Fruit fly (Drosophila melanogaster): ENCODE measurements around the gene CG14195.

CG14195 gene

dm6 chrX:19211982-19212381 is at the start of gene CG14195:
TSS of gene CG14195 (minus strand) at chrX:19212082.
- TF ChIP-seq CG34367 (tag; optimal IDR thresholded peaks at IDR 0.05) (no peak), Ets98B (GFP tag; IDR thresholded peaks at IDR 0.05) (no peak), fd96Ca (GFP tag; IDR thresholded peaks at IDR 0.05) (no peak), CG10348 (GFP tag; IDR thresholded peaks at IDR 0.05) (no peak), EcR (GFP tag; optimal IDR thresholded peaks at IDR 0.05) (no peak), CG14655 (GFP tag; optimal IDR thresholded peaks at IDR 0.05) (no peak), CG32121 (GFP tag; IDR thresholded peaks at IDR 0.05) (no peak), CG9948 (tag; optimal IDR thresholded peaks at IDR 0.05) (no peak), CG15710 (tag; optimal IDR thresholded peaks at IDR 0.05) (no peak), CG8159 (tag; optimal IDR thresholded peaks at IDR 0.05) (no peak), D1 (tag; optimal IDR thresholded peaks at IDR 0.05) (no peak), CG13204 (GFP tag; optimal IDR thresholded peaks at IDR 0.05) (no peak), Pif1B (GFP tag; optimal IDR thresholded peaks at IDR 0.05) (no peak), Pif1A (GFP tag; optimal IDR thresholded peaks at IDR 0.05) (no peak), CG8301 (tag; optimal IDR thresholded peaks at IDR 0.05) (no peak), CG4496 (GFP tag; IDR thresholded peaks at IDR 0.05) (no peak), Snoo (tag; optimal IDR thresholded peaks at IDR 0.05) (no peak)

- TF ChIP-seq CG12605 (GFP tag; IDR thresholded peaks at IDR 0.05): no peak
- TF ChIP-seq CG13204 (GFP tag; optimal IDR thresholded peaks at IDR 0.05): no peak
- no peak for TF ChIP-seq fd96Ca (GFP tag; IDR thresholded peaks at IDR 0.05)
- no peak for TF ChIP-seq CG17806 (tag; optimal IDR thresholded peaks at IDR 0.05)
- no peak for TF ChIP-seq EcR (GFP tag; optimal IDR thresholded peaks at IDR 0.05)
- no peak for TF ChIP-seq gl (tag; optimal IDR thresholded peaks at IDR 0.05)
- no peak for TF ChIP-seq Ets98B (GFP tag; IDR thresholded peaks at IDR 0.05)
- TF ChIP-seq Pif1B (GFP tag; optimal IDR thresholded peaks at IDR 0.05): no peak
- no peak for TF ChIP-seq CG8301 (tag; optimal IDR thresholded peaks at IDR 0.05)
- TF ChIP-seq CG32121 (GFP tag; IDR thresholded peaks at IDR 0.05): no peak
- TF ChIP-seq Pif1A (GFP tag; optimal IDR thresholded peaks at IDR 0.05): no peak
- no peak for TF ChIP-seq CG34367 (tag; optimal IDR thresholded peaks at IDR 0.05)
- no peak for TF ChIP-seq CG8159 (tag; optimal IDR thresholded peaks at IDR 0.05)
These were observed 49.2 kb upstream of the CG14195 start, which contains the start of gene rictor for dm6 chrX:19261071-19261470. TSS of gene rictor (minus strand) at chrX:19261240.

dm6 chrX:19260696-19260989 is 48.8 kb upstream of the CG14195 start:
- TF ChIP-seq D1 (tag; optimal IDR thresholded peaks at IDR 0.05) (no peak), CG8301 (tag; optimal IDR thresholded peaks at IDR 0.05) (no peak), EcR (GFP tag; optimal IDR thresholded peaks at IDR 0.05) (no peak), rn (GFP tag; IDR thresholded peaks at IDR 0.05) (no peak), CG34367 (tag; optimal IDR thresholded peaks at IDR 0.05) (no peak), CG10348 (GFP tag; IDR thresholded peaks at IDR 0.05) (no peak), CG4496 (GFP tag; IDR thresholded peaks at IDR 0.05) (no peak), CG15710 (tag; optimal IDR thresholded peaks at IDR 0.05) (no peak), CG8159 (tag; optimal IDR thresholded peaks at IDR 0.05) (no peak), Snoo (tag; optimal IDR thresholded peaks at IDR 0.05) (no peak), Pif1B (GFP tag; optimal IDR thresholded peaks at IDR 0.05) (no peak), CG9948 (tag; optimal IDR thresholded peaks at IDR 0.05) (no peak), gl (tag; optimal IDR thresholded peaks at IDR 0.05) (no peak), fd96Ca (GFP tag; IDR thresholded peaks at IDR 0.05) (no peak), CG12605 (GFP tag; IDR thresholded peaks at IDR 0.05) (no peak), CG32121 (GFP tag; IDR thresholded peaks at IDR 0.05) (no peak), Ets98B (GFP tag; IDR thresholded peaks at IDR 0.05) (no peak), Pif1A (GFP tag; optimal IDR thresholded peaks at IDR 0.05) (no peak), CG13204 (GFP tag; optimal IDR thresholded peaks at IDR 0.05) (no peak), CG17806 (tag; optimal IDR thresholded peaks at IDR 0.05) (no peak)

dm6 chrX:19259802-19260695 is 48.2 kb upstream of the CG14195 start:
- TF ChIP-seq rn (GFP tag; IDR thresholded peaks at IDR 0.05) (no peak), fd96Ca (GFP tag; IDR thresholded peaks at IDR 0.05) (no peak), CG14655 (GFP tag; optimal IDR thresholded peaks at IDR 0.05) (no peak), CG15710 (tag; optimal IDR thresholded peaks at IDR 0.05) (no peak), CG9948 (tag; optimal IDR thresholded peaks at IDR 0.05) (no peak), EcR (GFP tag; optimal IDR thresholded peaks at IDR 0.05) (no peak), Pif1A (GFP tag; optimal IDR thresholded peaks at IDR 0.05) (no peak)

dm6 chrX:19250151-19250550 is 38.3 kb upstream of the CG14195 start:
- no peak for TF ChIP-seq CG34367 (tag; optimal IDR thresholded peaks at IDR 0.05)
- TF ChIP-seq rn (GFP tag; IDR thresholded peaks at IDR 0.05): no peak
- TF ChIP-seq CG10348 (GFP tag; IDR thresholded peaks at IDR 0.05): no peak
- no peak for TF ChIP-seq CG14655 (GFP tag; optimal IDR thresholded peaks at IDR 0.05)
- TF ChIP-seq CG9948 (tag; optimal IDR thresholded peaks at IDR 0.05): no peak
- TF ChIP-seq CG4496 (GFP tag; IDR thresholded peaks at IDR 0.05): no peak

dm6 chrX:19249339-19249738 is 37.5 kb upstream of the CG14195 start:
- no peak for TF ChIP-seq CG34367 (tag; optimal IDR thresholded peaks at IDR 0.05)
- TF ChIP-seq rn (GFP tag; IDR thresholded peaks at IDR 0.05): no peak
- no peak for TF ChIP-seq Pif1B (GFP tag; optimal IDR thresholded peaks at IDR 0.05)
- no peak for TF ChIP-seq CG13204 (GFP tag; optimal IDR thresholded peaks at IDR 0.05)
- no peak for TF ChIP-seq fd96Ca (GFP tag; IDR thresholded peaks at IDR 0.05)
- no peak for TF ChIP-seq CG32121 (GFP tag; IDR thresholded peaks at IDR 0.05)
- TF ChIP-seq CG15710 (tag; optimal IDR thresholded peaks at IDR 0.05): no peak
- TF ChIP-seq CG4496 (GFP tag; IDR thresholded peaks at IDR 0.05): no peak
- no peak for TF ChIP-seq gl (tag; optimal IDR thresholded peaks at IDR 0.05)
- no peak for TF ChIP-seq Snoo (tag; optimal IDR thresholded peaks at IDR 0.05)
- no peak for TF ChIP-seq CG12605 (GFP tag; IDR thresholded peaks at IDR 0.05)
- no peak for TF ChIP-seq Pif1A (GFP tag; optimal IDR thresholded peaks at IDR 0.05)
- TF ChIP-seq CG8159 (tag; optimal IDR thresholded peaks at IDR 0.05): no peak
- no peak for TF ChIP-seq EcR (GFP tag; optimal IDR thresholded peaks at IDR 0.05)
- TF ChIP-seq Ets98B (GFP tag; IDR thresholded peaks at IDR 0.05): no peak
- TF ChIP-seq CG17806 (tag; optimal IDR thresholded peaks at IDR 0.05): no peak
- no peak for TF ChIP-seq CG9948 (tag; optimal IDR thresholded peaks at IDR 0.05)
- no peak for TF ChIP-seq CG10348 (GFP tag; IDR thresholded peaks at IDR 0.05)
- no peak for TF ChIP-seq CG14655 (GFP tag; optimal IDR thresholded peaks at IDR 0.05)
